Worm (Caenorhabditis elegans) whole organism, L4 larva: ENCODE measurements around the gene fbxa-50.

Experiments
- F10B5.3 ChIP-seq: sonication (generic microtip); optimal IDR thresholded peaks from 2 replicates; lab custom pipeline; 2016; ENCODE audit warnings: mild to moderate bottlenecking, missing genetic modification characterization, missing compliant biosample characterization
- F26F4.8 ChIP-seq: fragments of 200-800 bp; sonication (Bioruptor generic); conservative IDR thresholded peaks from 2 replicates; pipeline ENCODE4 v1.3.6; 2022; ENCODE audit warnings: missing genetic modification characterization, missing compliant biosample characterization
- F44E2.7 ChIP-seq: fragments of 200-800 bp; sonication (Bioruptor generic); IDR thresholded peaks from 2 replicates; pipeline ENCODE4 v2.1.2; 2022; ENCODE audit warnings: missing genetic modification characterization, missing compliant biosample characterization
- R02D3.7 ChIP-seq: fragments of 150-350 bp; sonication (generic microtip); optimal IDR thresholded peaks from 3 replicates; lab custom pipeline; 2014; ENCODE audit warnings: missing biosample characterization, missing genetic modification characterization
- T26A8.4 ChIP-seq: fragments of 200-800 bp; sonication (Bioruptor generic); IDR thresholded peaks from 2 replicates; pipeline ENCODE4 v1.3.6; 2022; ENCODE audit warnings: missing genetic modification characterization, missing compliant biosample characterization
- Y5F2A.4 ChIP-seq: fragments of 200-800 bp; sonication (Bioruptor generic); optimal IDR thresholded peaks from 2 replicates; lab custom pipeline; 2018; ENCODE audit warnings: mild to moderate bottlenecking, missing genetic modification characterization, missing compliant biosample characterization
- Y75B8A.6 ChIP-seq: fragments of 200-800 bp; sonication (Bioruptor generic); IDR thresholded peaks from 2 replicates; pipeline ENCODE4 v1.3.6; 2022; ENCODE audit warnings: missing genetic modification reagents, missing genetic modification characterization, missing compliant biosample characterization
- ceh-28 ChIP-seq: fragments of 150-350 bp; optimal IDR thresholded peaks from 2 replicates; lab custom pipeline; 2014; ENCODE audit warnings: missing biosample characterization, missing genetic modification reagents, missing genetic modification characterization
- ceh-32 ChIP-seq: sonication (generic microtip); optimal IDR thresholded peaks from 2 replicates; lab custom pipeline; 2016; ENCODE audit warnings: mild to moderate bottlenecking, missing genetic modification characterization, missing compliant biosample characterization; ENCODE audit not compliant: poor library complexity
- ces-1 ChIP-seq: fragments of 150-350 bp; sonication (generic microtip); optimal IDR thresholded peaks from 4 replicates; lab custom pipeline; 2014; ENCODE audit warnings: missing biosample characterization, missing genetic modification reagents, missing genetic modification characterization
- cey-2 ChIP-seq: sonication (generic microtip); optimal IDR thresholded peaks from 3 replicates; lab custom pipeline; 2017; ENCODE audit warnings: missing genetic modification characterization, mild to moderate bottlenecking, missing compliant biosample characterization, antibody characterized with exemption, borderline replicate concordance; ENCODE audit not compliant: insufficient read depth
- daf-19 ChIP-seq: fragments of 200-800 bp; sonication (Bioruptor generic); conservative IDR thresholded peaks from 2 replicates; pipeline ENCODE4 v1.3.6; 2022; ENCODE audit warnings: missing genetic modification characterization, missing compliant biosample characterization
- duxl-1 ChIP-seq: sonication (generic microtip); optimal IDR thresholded peaks from 2 replicates; lab custom pipeline; 2016; ENCODE audit warnings: mild to moderate bottlenecking, missing genetic modification characterization, moderate library complexity, missing compliant biosample characterization; ENCODE audit not compliant: poor library complexity
- egl-27 ChIP-seq: sonication (generic microtip); optimal IDR thresholded peaks from 3 replicates; lab custom pipeline; 2017; ENCODE audit warnings: missing biosample characterization, missing genetic modification reagents, missing genetic modification characterization
- egl-43 ChIP-seq: fragments of 200-800 bp; sonication (Bioruptor generic); IDR thresholded peaks from 2 replicates; pipeline ENCODE4 v1.3.6; 2022; ENCODE audit warnings: missing genetic modification reagents, missing genetic modification characterization, missing compliant biosample characterization
- fos-1 ChIP-seq: fragments of 150-350 bp; optimal IDR thresholded peaks from 2 replicates; lab custom pipeline; 2014; ENCODE audit warnings: missing biosample characterization, missing genetic modification characterization
- gei-8 ChIP-seq: fragments of 200-800 bp; sonication (Bioruptor generic); optimal IDR thresholded peaks from 2 replicates; lab custom pipeline; 2018; ENCODE audit warnings: mild to moderate bottlenecking, missing genetic modification characterization, missing compliant biosample characterization
- lim-7 ChIP-seq: fragments of 200-800 bp; sonication (Bioruptor generic); IDR thresholded peaks from 2 replicates; pipeline ENCODE4 v1.3.6; 2022; ENCODE audit warnings: missing genetic modification characterization, missing compliant biosample characterization
- lin-1 ChIP-seq: fragments of 200-800 bp; sonication (Bioruptor generic); IDR thresholded peaks from 2 replicates; pipeline ENCODE4 v1.3.6; 2022; ENCODE audit warnings: missing genetic modification reagents, missing genetic modification characterization, missing compliant biosample characterization
- lin-13 ChIP-seq: fragments of 150-350 bp; optimal IDR thresholded peaks from 2 replicates; lab custom pipeline; 2014; ENCODE audit warnings: missing biosample characterization, missing genetic modification reagents, missing genetic modification characterization
- lin-39 ChIP-seq: fragments of 150-350 bp; optimal IDR thresholded peaks from 2 replicates; lab custom pipeline; 2014; ENCODE audit warnings: missing biosample characterization, missing genetic modification reagents, missing genetic modification characterization
- lsy-2 ChIP-seq, 2 experiments: fragments of 150-350 bp in 1 of 2; sonication (generic microtip) in 1 of 2; optimal IDR thresholded peaks; 2 replicates each; lab custom pipeline; 2014 to 2017; ENCODE audit warnings: missing biosample characterization in 2 of 2, missing genetic modification characterization in 2 of 2
- madf-9 ChIP-seq: fragments of 200-800 bp; sonication (Bioruptor generic); conservative IDR thresholded peaks from 2 replicates; pipeline ENCODE4 v1.3.6; 2022; ENCODE audit warnings: missing genetic modification reagents, missing genetic modification characterization, missing compliant biosample characterization
- mdt-29 ChIP-seq: fragments of 200-800 bp; sonication (Bioruptor generic); IDR thresholded peaks from 2 replicates; pipeline ENCODE4 v1.3.6; 2022; ENCODE audit warnings: missing genetic modification reagents, missing genetic modification characterization, missing compliant biosample characterization
- mep-1 ChIP-seq: fragments of 150-350 bp; sonication (generic microtip); optimal IDR thresholded peaks from 3 replicates; lab custom pipeline; 2014; ENCODE audit warnings: missing biosample characterization, missing genetic modification characterization
- mes-2 ChIP-seq: sonication (generic microtip); optimal IDR thresholded peaks from 2 replicates; lab custom pipeline; 2016; ENCODE audit warnings: missing genotype, mild to moderate bottlenecking, missing genetic modification characterization, missing compliant biosample characterization; ENCODE audit not compliant: poor library complexity, severe bottlenecking
- mxl-3 ChIP-seq: fragments of 200-800 bp; sonication (Bioruptor generic); optimal IDR thresholded peaks from 2 replicates; lab custom pipeline; 2018; ENCODE audit warnings: mild to moderate bottlenecking, missing genetic modification characterization, missing compliant biosample characterization
- nhr-10 ChIP-seq: fragments of 150-350 bp; optimal IDR thresholded peaks from 2 replicates; lab custom pipeline; 2014; ENCODE audit warnings: missing biosample characterization, missing genetic modification characterization
- nhr-102 ChIP-seq: sonication (generic microtip); optimal IDR thresholded peaks from 2 replicates; lab custom pipeline; 2016; ENCODE audit warnings: mild to moderate bottlenecking, missing genetic modification characterization, moderate library complexity, missing compliant biosample characterization
- nhr-237 ChIP-seq: sonication (generic microtip); optimal IDR thresholded peaks from 2 replicates; lab custom pipeline; 2017; ENCODE audit warnings: missing biosample characterization, missing genetic modification characterization
- nhr-41 ChIP-seq: fragments of 200-800 bp; sonication (Bioruptor generic); IDR thresholded peaks from 2 replicates; pipeline ENCODE4 v1.3.6; 2022; ENCODE audit warnings: missing genetic modification reagents, missing genetic modification characterization, missing compliant biosample characterization
- nhr-77 ChIP-seq: fragments of 150-350 bp; optimal IDR thresholded peaks from 2 replicates; lab custom pipeline; 2014; ENCODE audit warnings: missing biosample characterization, missing genetic modification characterization
- pha-4 ChIP-seq, 2 experiments: fragments of 150-350 bp in 1 of 2; fragments of 200-800 bp in 1 of 2; sonication (Bioruptor generic) in 1 of 2; IDR thresholded peaks in 1 of 2; optimal IDR thresholded peaks in 1 of 2; 2 replicates each; pipeline versions ENCODE4 v1.3.6 to Lab custom; 2014 to 2022; ENCODE audit warnings: missing genetic modification characterization in 2 of 2, missing genetic modification reagents in 2 of 2, missing biosample characterization in 1 of 2, missing compliant biosample characterization in 1 of 2
- pqm-1 ChIP-seq: sonication (generic microtip); optimal IDR thresholded peaks from 2 replicates; lab custom pipeline; 2017; ENCODE audit warnings: missing biosample characterization, missing genetic modification characterization
- rbr-2 ChIP-seq: sonication (generic microtip); optimal IDR thresholded peaks from 2 replicates; lab custom pipeline; 2016; ENCODE audit warnings: missing genotype, missing genetic modification characterization, missing compliant biosample characterization
- saeg-2 ChIP-seq: fragments of 200-800 bp; sonication (Bioruptor generic); IDR thresholded peaks from 2 replicates; pipeline ENCODE4 v1.3.6; 2022; ENCODE audit warnings: missing genetic modification reagents, missing genetic modification characterization, missing compliant biosample characterization
- set-16 ChIP-seq: fragments of 200-800 bp; sonication (Bioruptor generic); IDR thresholded peaks from 2 replicates; pipeline ENCODE4 v1.3.6; 2022; ENCODE audit warnings: missing genetic modification reagents, missing genetic modification characterization, missing compliant biosample characterization
- skn-1 ChIP-seq: fragments of 150-350 bp; optimal IDR thresholded peaks from 2 replicates; lab custom pipeline; 2014; ENCODE audit warnings: missing biosample characterization, missing genetic modification characterization
- snpc-1.2 ChIP-seq: fragments of 200-800 bp; sonication (Bioruptor generic); IDR thresholded peaks from 2 replicates; pipeline ENCODE4 v1.3.6; 2022; ENCODE audit warnings: missing genetic modification reagents, missing genetic modification characterization, missing compliant biosample characterization
- snpc-4 ChIP-seq: fragments of 150-350 bp; optimal IDR thresholded peaks from 2 replicates; lab custom pipeline; 2014; ENCODE audit warnings: missing biosample characterization, missing genetic modification characterization
- spr-3 ChIP-seq: fragments of 200-800 bp; sonication (Bioruptor generic); optimal IDR thresholded peaks from 2 replicates; lab custom pipeline; 2018; ENCODE audit warnings: mild to moderate bottlenecking, missing genetic modification characterization, missing compliant biosample characterization
- tag-97 ChIP-seq: fragments of 200-800 bp; sonication (Bioruptor generic); IDR thresholded peaks from 2 replicates; pipeline ENCODE4 v1.3.6; 2022; ENCODE audit warnings: missing genetic modification characterization, missing compliant biosample characterization
- tra-1 ChIP-seq: fragments of 200-800 bp; sonication (Bioruptor generic); IDR thresholded peaks from 2 replicates; pipeline ENCODE4 v1.3.6; 2022; ENCODE audit warnings: missing genetic modification reagents, missing genetic modification characterization, missing compliant biosample characterization
- unc-130 ChIP-seq: sonication (generic microtip); optimal IDR thresholded peaks from 2 replicates; lab custom pipeline; 2016; ENCODE audit warnings: missing genetic modification reagents, missing genetic modification characterization, missing compliant biosample characterization
- unc-39 ChIP-seq: sonication (generic microtip); optimal IDR thresholded peaks from 2 replicates; lab custom pipeline; 2017; ENCODE audit warnings: missing biosample characterization, missing genetic modification characterization
- unc-62 ChIP-seq, 3 experiments: fragments of 150-350 bp in 1 of 3; sonication (generic microtip); optimal IDR thresholded peaks in 2 of 3; peaks in 1 of 3; 1 replicate in 1 of 3; 2 replicates in 2 of 3; lab custom pipeline; 2014 to 2017; ENCODE audit warnings: missing biosample characterization in 3 of 3, missing genetic modification characterization in 3 of 3, missing genetic modification reagents in 3 of 3, missing genotype in 1 of 3
- vab-7 ChIP-seq: fragments of 200-800 bp; sonication (Bioruptor generic); IDR thresholded peaks from 2 replicates; pipeline ENCODE4 v1.3.6; 2022; ENCODE audit warnings: missing genetic modification reagents, missing genetic modification characterization, missing compliant biosample characterization
- zfp-3 ChIP-seq: fragments of 200-800 bp; sonication (Bioruptor generic); conservative IDR thresholded peaks from 2 replicates; pipeline ENCODE4 v1.3.6; 2022; ENCODE audit warnings: missing genetic modification reagents, missing genetic modification characterization, missing compliant biosample characterization
- zip-2 ChIP-seq: fragments of 150-350 bp; optimal IDR thresholded peaks from 2 replicates; lab custom pipeline; 2014; ENCODE audit warnings: missing biosample characterization, missing genetic modification characterization
- ztf-11 ChIP-seq: fragments of 150-350 bp; optimal IDR thresholded peaks from 2 replicates; lab custom pipeline; 2014; ENCODE audit warnings: missing biosample characterization, missing genetic modification characterization

The fbxa-50 gene

DNA sequence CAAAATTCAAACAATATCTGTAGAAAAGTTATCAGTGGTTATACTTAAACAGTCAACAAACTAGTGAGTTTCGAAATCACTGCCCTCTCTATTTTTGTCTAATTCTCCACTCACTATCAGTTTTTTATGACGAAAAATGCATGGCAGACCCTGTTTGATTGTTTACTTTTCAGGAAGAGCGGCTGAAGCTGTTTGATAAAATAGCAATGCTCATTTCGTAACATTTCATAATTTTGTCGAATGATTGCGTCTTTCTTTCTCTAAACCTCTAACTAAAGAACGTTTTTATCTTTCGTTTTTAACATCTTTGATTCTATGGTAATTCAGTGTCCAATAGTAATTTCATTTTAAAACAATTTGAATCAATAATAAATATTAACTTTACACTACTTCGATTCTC is 9.1 kb downstream of the fbxa-50 start:
- TF ChIP-seq unc-130 (GFP tag; lab: Kevin White, UChicago) (no peak), lsy-2 (tag; optimal IDR thresholded peaks at IDR 0.05; lab: Kevin White, UChicago) (peak in 1 of 2 experiments; percentile 49), madf-9 (GFP tag; lab: Robert Waterston, UW) (no peak), ceh-28 (tag; lab: Kevin White, UChicago) (no peak), saeg-2 (GFP tag; lab: Robert Waterston, UW) (peak; percentile 58; the same call in 1 of the 2 replicates), egl-27 (tag; lab: Kevin White, UChicago) (no peak), set-16 (GFP tag; lab: Robert Waterston, UW) (no peak), pqm-1 (tag; lab: Kevin White, UChicago) (peak; percentile 99), lin-13 (GFP tag; lab: Kevin White, UChicago) (no peak), F26F4.8 (no peak), nhr-237 (no peak), zfp-3 (no peak), mdt-29 (GFP tag; lab: Robert Waterston, UW) (no peak), nhr-77 (tag; lab: Kevin White, UChicago) (peak; percentile 94), pha-4 (GFP tag; IDR thresholded peaks at IDR 0.05; lab: Robert Waterston, UW) (peak; percentile 61; the same call in 1 of the 2 replicates), pha-4 (tag; optimal IDR thresholded peaks at IDR 0.05; lab: Kevin White, UChicago) (peak; percentile 36), R02D3.7 (tag; lab: Kevin White, UChicago) (no peak), daf-19 (GFP tag; lab: Robert Waterston, UW) (no peak), nhr-102 (tag; lab: Kevin White, UChicago) (peak; percentile 76), egl-43 (GFP tag; lab: Robert Waterston, UW) (no peak), snpc-1.2 (GFP tag; lab: Robert Waterston, UW) (no peak), lin-39 (no peak), Y75B8A.6 (GFP tag; lab: Robert Waterston, UW) (no peak), unc-62 (GFP tag; optimal IDR thresholded peaks at IDR 0.05 in 1 of 2; lab: Kevin White, UChicago) (no peak), unc-62 (tag; optimal IDR thresholded peaks at IDR 0.05; lab: Kevin White, UChicago) (no peak), F44E2.7 (GFP tag; lab: Robert Waterston, UW) (no peak), ceh-32 (tag; lab: Kevin White, UChicago) (no peak), Y5F2A.4 (GFP tag; lab: Kevin White, UChicago) (no peak), unc-39 (no peak), ces-1 (GFP tag; lab: Kevin White, UChicago) (no peak), F10B5.3 (tag; lab: Kevin White, UChicago) (no peak), snpc-4 (no peak), lim-7 (GFP tag; lab: Robert Waterston, UW) (no peak), cey-2 (peak; percentile 15), mep-1 (tag; lab: Kevin White, UChicago) (peak; percentile 37), spr-3 (GFP tag; lab: Kevin White, UChicago) (no peak), zip-2 (tag; lab: Kevin White, UChicago) (peak; percentile 95), tra-1 (0 out of 2 replicates have a peak, but pooled peaks have one; percentile 33), nhr-41 (GFP tag; lab: Robert Waterston, UW) (peak; percentile 61; the same call in 1 of the 2 replicates), mes-2 (tag; lab: Kevin White, UChicago) (no peak), skn-1 (tag; lab: Kevin White, UChicago) (no peak), lin-1 (GFP tag; lab: Robert Waterston, UW) (peak; percentile 93), vab-7 (GFP tag; lab: Robert Waterston, UW) (no peak), duxl-1 (tag; lab: Kevin White, UChicago) (no peak), tag-97 (GFP tag; lab: Robert Waterston, UW) (no peak), rbr-2 (tag; lab: Kevin White, UChicago) (no peak), nhr-10 (tag; lab: Kevin White, UChicago) (peak; percentile 35), mxl-3 (GFP tag; lab: Kevin White, UChicago) (peak; percentile 74), gei-8 (GFP tag; lab: Kevin White, UChicago) (no peak), T26A8.4 (GFP tag; lab: Robert Waterston, UW) (no peak; the same call in none of the 2 replicates), ztf-11 (no peak), fos-1 (tag; lab: Kevin White, UChicago) (peak; percentile 46)
